Worm (Caenorhabditis elegans) whole organism, L3 larva: ENCODE results near the gene sra-6.

Experiments used
- aly-2 ChIP-seq: fragments of 150-350 bp; optimal IDR thresholded peaks from 2 replicates; lab custom pipeline; 2014; ENCODE audit warnings: missing biosample characterization, missing genetic modification characterization
- elt-1 ChIP-seq: fragments of 150-350 bp; optimal IDR thresholded peaks from 2 replicates; lab custom pipeline; 2014; ENCODE audit warnings: missing biosample characterization, missing genetic modification characterization
- elt-2 ChIP-seq: sonication (generic microtip); optimal IDR thresholded peaks from 2 replicates; lab custom pipeline; 2016; ENCODE audit warnings: missing genetic modification reagents, mild to moderate bottlenecking, missing genetic modification characterization, missing compliant biosample characterization
- elt-3 ChIP-seq, 3 experiments: fragments of 150-350 bp in 1 of 3; sonication (generic microtip) in 2 of 3; optimal IDR thresholded peaks; 2 replicates in 2 of 3; 4 replicates in 1 of 3; lab custom pipeline; 2014 to 2017; ENCODE audit warnings: missing biosample characterization in 3 of 3, missing genetic modification characterization in 3 of 3
- jun-1 ChIP-seq: fragments of 150-350 bp; optimal IDR thresholded peaks from 2 replicates; lab custom pipeline; 2014; ENCODE audit warnings: missing biosample characterization, missing genetic modification reagents, missing genetic modification characterization
- nhr-237 ChIP-seq: fragments of 150-350 bp; optimal IDR thresholded peaks from 2 replicates; lab custom pipeline; 2014; ENCODE audit warnings: missing biosample characterization, missing genetic modification characterization
- nhr-25 ChIP-seq: sonication (generic microtip); optimal IDR thresholded peaks from 2 replicates; lab custom pipeline; 2017; ENCODE audit warnings: missing biosample characterization, missing genetic modification characterization
- nhr-76 ChIP-seq: fragments of 150-350 bp; sonication (generic microtip); optimal IDR thresholded peaks from 5 replicates; lab custom pipeline; 2014; ENCODE audit warnings: missing biosample characterization, missing genetic modification characterization
- pha-4 ChIP-seq: fragments of 150-350 bp; optimal IDR thresholded peaks from 2 replicates; lab custom pipeline; 2014; ENCODE audit warnings: missing biosample characterization, missing genetic modification reagents, missing genetic modification characterization
- pqm-1 ChIP-seq: fragments of 150-350 bp; optimal IDR thresholded peaks from 2 replicates; lab custom pipeline; 2017; ENCODE audit warnings: missing biosample characterization, missing genetic modification characterization, inconsistent platforms
- sea-2 ChIP-seq: fragments of 150-350 bp; sonication (generic microtip); optimal IDR thresholded peaks from 4 replicates; lab custom pipeline; 2014; ENCODE audit warnings: missing biosample characterization, missing genetic modification reagents, missing genetic modification characterization
- unc-62 ChIP-seq: fragments of 150-350 bp; sonication (generic microtip); optimal IDR thresholded peaks from 4 replicates; lab custom pipeline; 2014; ENCODE audit warnings: missing biosample characterization, missing genetic modification reagents, missing genetic modification characterization
- zag-1 ChIP-seq: fragments of 150-350 bp; optimal IDR thresholded peaks from 2 replicates; lab custom pipeline; 2014; ENCODE audit warnings: missing biosample characterization, missing genetic modification characterization

DNA sequence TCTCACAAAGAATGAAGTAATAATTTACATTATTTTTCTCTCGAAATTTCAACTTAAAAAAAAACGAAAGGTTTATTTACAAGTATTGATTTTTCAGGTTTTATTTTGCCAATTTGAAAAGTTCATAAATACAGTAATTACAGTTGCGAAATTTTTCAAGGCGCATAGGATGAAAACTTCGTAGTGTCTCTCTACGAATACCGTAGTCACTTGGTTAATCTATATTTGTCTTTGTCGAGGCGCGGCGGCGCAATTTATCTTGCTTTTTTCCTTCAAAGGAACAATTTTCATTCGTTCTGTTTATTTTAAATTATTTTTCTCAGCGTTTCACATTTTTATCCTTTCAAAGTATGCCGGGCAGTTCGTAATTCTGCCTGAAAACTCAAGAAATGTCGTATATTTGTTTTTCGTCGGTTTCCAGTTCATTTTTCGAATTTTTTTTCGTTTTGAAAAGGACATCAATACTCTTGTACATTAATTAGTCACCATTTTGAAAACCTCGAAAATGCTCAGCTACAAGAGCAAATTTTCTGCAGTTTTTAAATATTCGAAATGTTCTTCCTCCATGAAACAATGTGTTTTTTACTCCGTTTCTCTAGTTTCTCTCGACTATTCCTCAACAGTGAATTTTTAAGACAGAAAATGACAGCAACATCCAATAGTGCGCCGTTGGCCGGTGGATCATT lies 26.9 kb downstream of the sra-6 start, which contains the start of gene mex-6:
- no peak for TF ChIP-seq jun-1 (tag; lab: Kevin White, UChicago)
- TF ChIP-seq elt-3 (tag; optimal IDR thresholded peaks at IDR 0.05; lab: Kevin White, UChicago): no peak
- TF ChIP-seq elt-2 (tag; lab: Kevin White, UChicago): no peak
- TF ChIP-seq sea-2 (GFP tag; lab: Kevin White, UChicago): no peak
- no peak for TF ChIP-seq nhr-25 (tag; lab: Kevin White, UChicago)
- TF ChIP-seq pha-4 (tag; lab: Kevin White, UChicago): no peak
- no peak for TF ChIP-seq aly-2
- TF ChIP-seq nhr-237: no peak
- TF ChIP-seq elt-1: no peak
- TF ChIP-seq nhr-76 (tag; lab: Kevin White, UChicago): no peak
- TF ChIP-seq pqm-1: no peak
- no peak for TF ChIP-seq zag-1
- no peak for TF ChIP-seq unc-62 (GFP tag; lab: Kevin White, UChicago)
